Worm (Caenorhabditis elegans): Measurements from ENCODE around the gene Y53F4B.26.

The Y53F4B.26 gene

ce11 chrII:15143729-15144128, 2.9 kb upstream of the Y53F4B.26 start:
- no peak for TF ChIP-seq aly-2 (tag; optimal IDR thresholded peaks at IDR 0.05)
- TF ChIP-seq ZK546.5 (tag; optimal IDR thresholded peaks at IDR 0.05) = no peak
- no peak for TF ChIP-seq ztf-1 (GFP tag; conservative IDR thresholded peaks at IDR 0.05)
- TF ChIP-seq unc-55 (GFP tag; optimal IDR thresholded peaks at IDR 0.05) = no peak
- no peak for TF ChIP-seq snpc-4 (tag; optimal IDR thresholded peaks at IDR 0.05)
- no peak for TF ChIP-seq egl-27 (tag; optimal IDR thresholded peaks at IDR 0.05)

ce11 chrII:15135886-15136285, 4.9 kb downstream of the Y53F4B.26 start, which contains the start of gene Y53F4B.25:
Y53F4B.25 (plus strand) TSS chrII:15136186.
- TF ChIP-seq nhr-12 (tag; optimal IDR thresholded peaks at IDR 0.05) = no peak
- TF ChIP-seq blmp-1 (tag; optimal IDR thresholded peaks at IDR 0.05; ENCODE audit: insufficient read depth) = no peak

DNA sequence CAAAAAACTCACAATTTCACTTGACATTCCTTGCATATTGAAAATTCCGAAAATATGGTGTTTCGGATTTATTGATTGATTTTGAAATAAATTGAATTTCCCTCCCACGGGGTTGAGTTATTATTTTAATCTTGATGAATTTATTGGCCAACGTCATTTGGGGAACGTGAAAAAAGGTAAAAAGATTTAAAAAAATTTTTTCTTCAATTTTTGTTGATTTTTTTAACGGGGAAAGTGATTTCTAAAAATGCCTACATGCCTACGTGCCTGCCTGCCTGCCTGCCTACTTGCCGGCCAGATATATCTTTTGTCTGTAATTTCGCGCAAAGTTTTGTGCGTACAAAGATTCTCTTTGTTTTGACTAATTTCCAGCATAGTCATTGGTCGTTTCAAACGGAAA, 6.4 kb downstream of the Y53F4B.26 start, which contains the start of gene Y53F4B.24:
TSS of gene Y53F4B.24 (minus strand) at position 101 of the 400 bp plus-strand sequence.
- no peak for TF ChIP-seq nhr-129 (tag; optimal IDR thresholded peaks at IDR 0.05)
- TF ChIP-seq nhr-237 (tag; optimal IDR thresholded peaks at IDR 0.05) = no peak
- TF ChIP-seq dmd-4 (tag; optimal IDR thresholded peaks at IDR 0.05) = no peak
- TF ChIP-seq alr-1 (tag; optimal IDR thresholded peaks at IDR 0.05) = no peak
- no peak for TF ChIP-seq lin-13 (GFP tag; optimal IDR thresholded peaks at IDR 0.05)
- TF ChIP-seq sma-3 (GFP tag; optimal IDR thresholded peaks at IDR 0.05) = no peak
- TF ChIP-seq Y55F3AM.14 (GFP tag; optimal IDR thresholded peaks at IDR 0.05) = no peak
- no peak for TF ChIP-seq gmeb-1 (tag; optimal IDR thresholded peaks at IDR 0.05)
- no peak for TF ChIP-seq nhr-11 (tag; optimal IDR thresholded peaks at IDR 0.05)
- no peak for TF ChIP-seq blmp-1 (tag; optimal IDR thresholded peaks at IDR 0.05; ENCODE audit: insufficient read depth)
- TF ChIP-seq ztf-11 (tag; optimal IDR thresholded peaks at IDR 0.05) = no peak
- no peak for TF ChIP-seq nhr-25 (tag; optimal IDR thresholded peaks at IDR 0.05)
- no peak for TF ChIP-seq mbf-1 (tag; optimal IDR thresholded peaks at IDR 0.05)
- no peak for TF ChIP-seq R02D3.7 (tag; optimal IDR thresholded peaks at IDR 0.05)
- TF ChIP-seq aly-2 (tag; optimal IDR thresholded peaks at IDR 0.05) = no peak
- TF ChIP-seq ztf-4 (tag; optimal IDR thresholded peaks at IDR 0.05) = no peak
- TF ChIP-seq unc-55 (GFP tag; optimal IDR thresholded peaks at IDR 0.05) = no peak

DNA sequence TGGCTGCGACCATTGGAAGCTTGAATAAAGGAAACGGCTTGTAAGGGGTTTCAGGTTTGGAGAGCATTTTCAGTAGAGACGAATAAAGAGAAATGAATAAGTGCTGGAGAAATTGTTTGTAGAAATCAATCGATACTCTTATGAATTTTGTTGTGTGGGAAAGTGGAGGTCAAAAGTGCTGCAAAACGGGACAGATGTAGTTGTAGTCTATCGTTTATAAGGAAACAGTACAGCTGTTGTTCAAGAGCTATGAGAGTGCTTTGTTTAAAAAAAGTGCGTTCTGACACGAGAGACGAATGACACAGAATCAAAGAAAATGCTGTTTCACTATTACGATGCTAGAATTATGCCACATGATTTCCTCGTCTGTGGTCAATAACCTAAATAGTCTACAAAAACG, 10.3 kb downstream of the Y53F4B.26 start, which contains the start of gene Y53F4B.62:
TSS of gene Y53F4B.62 (minus strand) at position 101 of the 400 bp plus-strand sequence.
- TF ChIP-seq unc-39 (tag; optimal IDR thresholded peaks at IDR 0.05) (no peak), peb-1 (tag; optimal IDR thresholded peaks at IDR 0.05) (no peak), blmp-1 (tag; optimal IDR thresholded peaks at IDR 0.05; ENCODE audit: insufficient read depth) (no peak), R02D3.7 (tag; optimal IDR thresholded peaks at IDR 0.05) (no peak), snpc-4 (tag; optimal IDR thresholded peaks at IDR 0.05) (no peak), C34F6.9 (tag; optimal IDR thresholded peaks at IDR 0.05) (no peak), mdl-1 (tag; optimal IDR thresholded peaks at IDR 0.05) (no peak), nhr-21 (tag; optimal IDR thresholded peaks at IDR 0.05) (no peak), elt-1 (tag; optimal IDR thresholded peaks at IDR 0.05) (no peak), aly-2 (tag; optimal IDR thresholded peaks at IDR 0.05) (no peak), crh-2 (tag; optimal IDR thresholded peaks at IDR 0.05) (no peak), lsy-2 (tag; optimal IDR thresholded peaks at IDR 0.05) (no peak)

DNA sequence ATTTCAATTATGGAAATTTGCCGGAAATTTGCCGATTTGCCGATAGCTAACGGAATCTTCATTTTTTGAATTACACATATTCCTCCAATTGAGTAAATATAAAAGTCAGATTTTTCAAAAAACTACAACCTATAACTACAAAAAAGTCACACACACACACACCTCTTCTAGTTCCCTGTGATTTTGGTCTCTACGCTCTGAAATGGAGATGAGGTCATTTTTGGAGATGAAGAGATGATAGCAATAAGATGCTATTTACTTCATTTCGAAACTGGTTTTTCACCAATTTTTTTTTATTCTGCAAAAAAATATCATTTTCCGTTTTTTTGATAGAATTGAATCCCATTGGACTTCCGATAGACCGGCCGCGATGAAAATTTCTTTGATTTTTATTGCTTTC, 16.6 kb downstream of the Y53F4B.26 start, which contains the start of gene Y53F4B.23:
TSS of gene Y53F4B.23 (plus strand) at position 312 of the 400 bp plus-strand sequence.
- TF ChIP-seq lin-13 (GFP tag; optimal IDR thresholded peaks at IDR 0.05) (no peak), lin-39 (tag; optimal IDR thresholded peaks at IDR 0.05) (no peak), alr-1 (tag; optimal IDR thresholded peaks at IDR 0.05) (no peak), lin-11 (tag; optimal IDR thresholded peaks at IDR 0.05) (no peak), lsy-2 (tag; optimal IDR thresholded peaks at IDR 0.05) (no peak), unc-39 (tag; optimal IDR thresholded peaks at IDR 0.05) (no peak), nhr-129 (tag; optimal IDR thresholded peaks at IDR 0.05) (no peak), ceh-82 (tag; optimal IDR thresholded peaks at IDR 0.05) (no peak), aly-2 (tag; optimal IDR thresholded peaks at IDR 0.05) (no peak), ztf-4 (tag; optimal IDR thresholded peaks at IDR 0.05) (no peak), nhr-77 (tag; optimal IDR thresholded peaks at IDR 0.05) (no peak), ZK546.5 (tag; optimal IDR thresholded peaks at IDR 0.05) (no peak), fos-1 (tag; optimal IDR thresholded peaks at IDR 0.05) (no peak), nhr-25 (tag; optimal IDR thresholded peaks at IDR 0.05) (no peak)

Measured in whole organism, L2 larva.